Fruit fly (Drosophila melanogaster): ENCODE measurements around the gene BigH1.

dm6 chr3R:14711447-14712163 is 48.4 kb downstream of the BigH1 start:
- TF ChIP-seq Eip75B (GFP tag; optimal IDR thresholded peaks at IDR 0.05), result peak; percentile 47
- peak; percentile 58 for TF ChIP-seq CG6792 (GFP tag; optimal IDR thresholded peaks at IDR 0.05)
- TF ChIP-seq cyc (GFP tag; optimal IDR thresholded peaks at IDR 0.05), result no peak
- TF ChIP-seq Eip78C (GFP tag), result peak; percentile 90
- TF ChIP-seq Hr4 (GFP tag; optimal IDR thresholded peaks at IDR 0.05), result no peak

Measured in whole organism, prepupa.